Fruit fly (Drosophila melanogaster): Measurements from ENCODE around the gene CG31546.

DNA sequence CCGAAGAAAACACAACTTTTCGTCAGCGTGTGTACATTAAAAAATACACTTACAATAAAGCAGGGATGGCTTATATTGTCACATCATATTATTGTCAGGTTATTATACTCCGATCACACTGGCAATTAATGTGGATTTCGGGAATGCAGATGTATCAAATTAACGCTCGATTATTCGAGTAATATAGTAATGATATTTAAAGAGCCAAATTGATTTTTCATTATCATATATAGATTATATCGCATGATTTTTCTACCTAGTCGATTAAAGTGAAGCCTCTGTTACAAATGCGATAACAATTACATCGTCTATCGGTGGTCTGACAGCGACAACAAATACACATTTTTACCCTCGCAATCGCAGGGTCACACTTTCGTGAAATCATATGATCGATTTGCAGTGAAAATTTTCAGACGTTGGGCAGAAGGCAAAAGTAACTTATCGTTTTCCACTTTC is 44.0 kb downstream of the CG31546 start, which contains the start of the genes noi and Vha26:
- TF ChIP-seq CG8478 (optimal IDR thresholded peaks at IDR 0.05) (no peak), CTCF (optimal IDR thresholded peaks at IDR 0.05) (no peak)
